Worm (Caenorhabditis elegans) whole organism, early embryonic: ENCODE results near the gene mob-2.

Source experiments
- B0310.2 ChIP-seq: sonication (generic microtip); optimal IDR thresholded peaks from 2 replicates; lab custom pipeline; 2016; ENCODE audit warnings: mild to moderate bottlenecking, missing genetic modification characterization, missing compliant biosample characterization
- F13C5.2 ChIP-seq: sonication (generic microtip); optimal IDR thresholded peaks from 2 replicates; lab custom pipeline; 2017; ENCODE audit warnings: mild to moderate bottlenecking, missing genetic modification characterization, inconsistent platforms, missing compliant biosample characterization
- aly-1 ChIP-seq: sonication (generic microtip); optimal IDR thresholded peaks from 2 replicates; lab custom pipeline; 2016; ENCODE audit warnings: missing genetic modification characterization, missing compliant biosample characterization
- ama-1 ChIP-seq: fragments of 150-350 bp; optimal IDR thresholded peaks from 2 replicates; lab custom pipeline; 2014
- ceh-13 ChIP-seq: fragments of 200-800 bp; sonication (Bioruptor generic); optimal IDR thresholded peaks from 2 replicates; lab custom pipeline; 2018; ENCODE audit warnings: mild to moderate bottlenecking, missing genetic modification characterization, missing compliant biosample characterization
- ceh-36 ChIP-seq: sonication (generic microtip); optimal IDR thresholded peaks from 2 replicates; lab custom pipeline; 2016; ENCODE audit warnings: missing genetic modification characterization, inconsistent platforms, missing compliant biosample characterization
- ets-7 ChIP-seq: sonication (generic microtip); optimal IDR thresholded peaks from 2 replicates; lab custom pipeline; 2016; ENCODE audit warnings: missing genotype, missing genetic modification characterization, missing compliant biosample characterization
- flt-1 ChIP-seq: fragments of 200-800 bp; sonication (Bioruptor generic); IDR thresholded peaks from 2 replicates; pipeline ENCODE4 v1.3.6; 2022; ENCODE audit warnings: missing genetic modification characterization, missing compliant biosample characterization
- hmbx-1 ChIP-seq: sonication (generic microtip); optimal IDR thresholded peaks from 2 replicates; lab custom pipeline; 2016; ENCODE audit warnings: mild to moderate bottlenecking, missing genetic modification characterization, missing compliant biosample characterization
- hmg-4 ChIP-seq: fragments of 200-800 bp; sonication (Bioruptor generic); optimal IDR thresholded peaks from 2 replicates; lab custom pipeline; 2018; ENCODE audit warnings: mild to moderate bottlenecking, missing genetic modification characterization, missing compliant biosample characterization
- hnd-1 ChIP-seq: sonication (generic microtip); optimal IDR thresholded peaks from 2 replicates; lab custom pipeline; 2016; ENCODE audit warnings: missing genetic modification characterization, missing compliant biosample characterization
- pes-1 ChIP-seq: fragments of 200-800 bp; sonication (Bioruptor generic); IDR thresholded peaks from 2 replicates; pipeline ENCODE4 v1.3.6; 2022; ENCODE audit warnings: missing genetic modification reagents, missing genetic modification characterization, missing compliant biosample characterization
- scrt-1 ChIP-seq: fragments of 200-800 bp; sonication (Bioruptor generic); IDR thresholded peaks from 2 replicates; pipeline ENCODE4 v1.3.6; 2022; ENCODE audit warnings: missing genetic modification characterization, missing compliant biosample characterization
- sea-1 ChIP-seq: fragments of 200-800 bp; sonication (Bioruptor generic); conservative IDR thresholded peaks from 2 replicates; pipeline ENCODE4 v1.3.6; 2022; ENCODE audit warnings: missing genetic modification characterization, missing compliant biosample characterization
- tbx-11 ChIP-seq: fragments of 200-800 bp; sonication (Bioruptor generic); IDR thresholded peaks from 2 replicates; pipeline ENCODE4 v1.3.6; 2022; ENCODE audit warnings: missing genetic modification characterization, missing compliant biosample characterization
- tbx-37 ChIP-seq: fragments of 200-800 bp; sonication (Bioruptor generic); conservative IDR thresholded peaks from 2 replicates; pipeline ENCODE4 v1.3.6; 2022; ENCODE audit warnings: missing genetic modification reagents, missing genetic modification characterization, missing compliant biosample characterization
- tra-4 ChIP-seq: sonication (generic microtip); optimal IDR thresholded peaks from 2 replicates; lab custom pipeline; 2017; ENCODE audit warnings: missing genetic modification characterization, missing compliant biosample characterization

The mob-2 gene

ce11 chrX:13147105-13147504 is 22.8 kb downstream of the mob-2 start:
- no peak for TF ChIP-seq hmg-4 (GFP tag; lab: Kevin White, UChicago)
- no peak for TF ChIP-seq aly-1 (tag; lab: Kevin White, UChicago)
- no peak for TF ChIP-seq ets-7 (tag; lab: Kevin White, UChicago)
- TF ChIP-seq sea-1 (GFP tag; lab: Robert Waterston, UW) = no peak
- TF ChIP-seq tra-4 (tag; lab: Kevin White, UChicago) = no peak
- no peak for TF ChIP-seq ama-1 (lab: Kevin White, UChicago)
- TF ChIP-seq B0310.2 (tag; lab: Kevin White, UChicago) = no peak
- no peak for TF ChIP-seq F13C5.2
- no peak for TF ChIP-seq flt-1
- no peak for TF ChIP-seq ceh-36 (tag; lab: Kevin White, UChicago)
- TF ChIP-seq pes-1 = no peak
- no peak for TF ChIP-seq tbx-11 (GFP tag; lab: Robert Waterston, UW)
- TF ChIP-seq ceh-13 (GFP tag; lab: Kevin White, UChicago) = no peak
- TF ChIP-seq hmbx-1 (tag; lab: Kevin White, UChicago) = no peak
- no peak for TF ChIP-seq scrt-1 (GFP tag; lab: Robert Waterston, UW)

ce11 chrX:13145988-13146873 is 23.6 kb downstream of the mob-2 start:
- no peak for TF ChIP-seq aly-1 (tag; lab: Kevin White, UChicago)
- TF ChIP-seq hmg-4 (GFP tag; lab: Kevin White, UChicago) = peak; percentile 42
- TF ChIP-seq tbx-37 (GFP tag; lab: Robert Waterston, UW) = no peak
- TF ChIP-seq pes-1 = no peak
- no peak for TF ChIP-seq hmbx-1 (tag; lab: Kevin White, UChicago)
- TF ChIP-seq ceh-36 (tag; lab: Kevin White, UChicago) = peak; percentile 22

ce11 chrX:13144975-13145618 is 24.8 kb downstream of the mob-2 start:
- TF ChIP-seq ceh-36 (tag; lab: Kevin White, UChicago) = peak; percentile 82
- TF ChIP-seq aly-1 (tag; lab: Kevin White, UChicago) = no peak
- peak; percentile 89 for TF ChIP-seq hmg-4 (GFP tag; lab: Kevin White, UChicago)
- TF ChIP-seq ama-1 (lab: Kevin White, UChicago) = peak; percentile 90
- TF ChIP-seq sea-1 (GFP tag; lab: Robert Waterston, UW) = 0 out of 2 replicates have a peak, but pooled peaks have one; percentile 27
- TF ChIP-seq ets-7 (tag; lab: Kevin White, UChicago) = peak; percentile 26
- TF ChIP-seq tbx-37 (GFP tag; lab: Robert Waterston, UW) = no peak
- TF ChIP-seq pes-1 = peak; percentile 76
- TF ChIP-seq tbx-11 (GFP tag; lab: Robert Waterston, UW) = no peak
- peak; percentile 55 for TF ChIP-seq B0310.2 (tag; lab: Kevin White, UChicago)
- peak; percentile 61; the same call in 1 of the 2 replicates for TF ChIP-seq scrt-1 (GFP tag; lab: Robert Waterston, UW)
- peak; percentile 13 for TF ChIP-seq hmbx-1 (tag; lab: Kevin White, UChicago)
- TF ChIP-seq tra-4 (tag; lab: Kevin White, UChicago) = peak; percentile 68
- no peak for TF ChIP-seq ceh-13 (GFP tag; lab: Kevin White, UChicago)
- peak; percentile 40 for TF ChIP-seq flt-1
- TF ChIP-seq hnd-1 (tag; lab: Kevin White, UChicago) = no peak
- peak; percentile 83 for TF ChIP-seq F13C5.2

- peak; percentile 11 for TF ChIP-seq ets-7 (tag; lab: Kevin White, UChicago)
- TF ChIP-seq sea-1 (GFP tag; lab: Robert Waterston, UW) = 0 out of 2 replicates have a peak, but pooled peaks have one; percentile 49
- 0 out of 2 replicates have a peak, but pooled peaks have one; percentile 6 for TF ChIP-seq tbx-37 (GFP tag; lab: Robert Waterston, UW)
- peak; percentile 3 for TF ChIP-seq ceh-36 (tag; lab: Kevin White, UChicago)
- peak; percentile 44; the same call in 1 of the 2 replicates for TF ChIP-seq pes-1
- TF ChIP-seq ceh-13 (GFP tag; lab: Kevin White, UChicago) = no peak
- TF ChIP-seq tra-4 (tag; lab: Kevin White, UChicago) = no peak
- peak; percentile 50 for TF ChIP-seq aly-1 (tag; lab: Kevin White, UChicago)
- peak; percentile 41 for TF ChIP-seq F13C5.2
- TF ChIP-seq hnd-1 (tag; lab: Kevin White, UChicago) = no peak
- peak; percentile 55; the same call in 1 of the 2 replicates for TF ChIP-seq scrt-1 (GFP tag; lab: Robert Waterston, UW)
- peak; percentile 92 for TF ChIP-seq hmg-4 (GFP tag; lab: Kevin White, UChicago)
These were observed 25.8 kb downstream of the mob-2 start for ce11 chrX:13143762-13144732.

- TF ChIP-seq hmbx-1 (tag; lab: Kevin White, UChicago) (no peak), ceh-13 (GFP tag; lab: Kevin White, UChicago) (no peak), ceh-36 (tag; lab: Kevin White, UChicago) (no peak), aly-1 (tag; lab: Kevin White, UChicago) (no peak), hmg-4 (GFP tag; lab: Kevin White, UChicago) (peak; percentile 80), sea-1 (GFP tag; lab: Robert Waterston, UW) (no peak)
These were observed 26.6 kb downstream of the mob-2 start for ce11 chrX:13143236-13143635.
